Worm (Caenorhabditis elegans) whole organism, L1 larva: ENCODE data around the gene F10C1.3.

Source experiments
- C04F5.9 ChIP-seq: sonication (generic microtip); optimal IDR thresholded peaks from 2 replicates; lab custom pipeline; 2016; ENCODE audit warnings: missing genetic modification characterization, missing compliant biosample characterization
- F16B12.6 ChIP-seq: fragments of 150-350 bp; optimal IDR thresholded peaks from 2 replicates; lab custom pipeline; 2014; ENCODE audit warnings: missing biosample characterization, missing genetic modification characterization
- Y116A8C.19 ChIP-seq: sonication (generic microtip); optimal IDR thresholded peaks from 2 replicates; lab custom pipeline; 2016; ENCODE audit warnings: missing compliant biosample characterization, missing genetic modification characterization, borderline replicate concordance
- aha-1 ChIP-seq: fragments of 150-350 bp; optimal IDR thresholded peaks from 2 replicates; lab custom pipeline; 2014; ENCODE audit warnings: missing biosample characterization, missing genetic modification characterization
- aly-2 ChIP-seq: fragments of 150-350 bp; optimal IDR thresholded peaks from 2 replicates; lab custom pipeline; 2014; ENCODE audit warnings: missing biosample characterization, missing genetic modification characterization
- ceh-63 ChIP-seq: fragments of 200-800 bp; sonication (Bioruptor generic); optimal IDR thresholded peaks from 2 replicates; lab custom pipeline; 2018; ENCODE audit warnings: mild to moderate bottlenecking, missing genetic modification characterization, missing compliant biosample characterization
- ceh-8 ChIP-seq: fragments of 200-800 bp; sonication (Bioruptor generic); optimal IDR thresholded peaks from 2 replicates; lab custom pipeline; 2018; ENCODE audit warnings: mild to moderate bottlenecking, missing genetic modification characterization, moderate library complexity, missing compliant biosample characterization
- ces-1 ChIP-seq: fragments of 150-350 bp; optimal IDR thresholded peaks from 2 replicates; lab custom pipeline; 2014; ENCODE audit warnings: missing biosample characterization, missing genetic modification reagents, missing genetic modification characterization
- dpl-1 ChIP-seq, 3 experiments: fragments of 150-350 bp in 2 of 3; sonication (generic microtip) in 1 of 3; optimal IDR thresholded peaks; 2 replicates each; lab custom pipeline; 2014 to 2017; ENCODE audit warnings: missing biosample characterization in 3 of 3, missing genetic modification characterization in 3 of 3, missing genetic modification reagents in 3 of 3
- egl-27 ChIP-seq, 2 experiments: fragments of 150-350 bp in 1 of 2; sonication (generic microtip); optimal IDR thresholded peaks; 3 replicates each; lab custom pipeline; 2017 to 2018; ENCODE audit warnings: missing biosample characterization in 2 of 2, missing genetic modification characterization in 2 of 2, missing genetic modification reagents in 2 of 2
- elt-3 ChIP-seq, 6 experiments: fragments of 150-350 bp in 1 of 6; sonication (generic microtip); optimal IDR thresholded peaks; 2 replicates each; lab custom pipeline; 2017 to 2018; ENCODE audit warnings: missing biosample characterization in 6 of 6, missing genetic modification characterization in 6 of 6, inconsistent platforms in 1 of 6
- fkh-10 ChIP-seq: sonication (generic microtip); optimal IDR thresholded peaks from 2 replicates; lab custom pipeline; 2017; ENCODE audit warnings: missing biosample characterization, missing genetic modification reagents, missing genetic modification characterization
- fos-1 ChIP-seq: fragments of 150-350 bp; optimal IDR thresholded peaks from 2 replicates; lab custom pipeline; 2014; ENCODE audit warnings: missing biosample characterization, missing genetic modification characterization
- hlh-17 ChIP-seq: fragments of 200-800 bp; sonication (Bioruptor generic); optimal IDR thresholded peaks from 2 replicates; lab custom pipeline; 2018; ENCODE audit warnings: missing genetic modification characterization, mild to moderate bottlenecking, missing compliant biosample characterization, moderate library complexity, borderline replicate concordance
- irx-1 ChIP-seq: sonication (generic microtip); optimal IDR thresholded peaks from 2 replicates; lab custom pipeline; 2016; ENCODE audit warnings: missing genetic modification characterization, missing compliant biosample characterization
- isw-1 ChIP-seq: fragments of 200-800 bp; sonication (Bioruptor generic); IDR thresholded peaks from 2 replicates; pipeline ENCODE4 v1.3.6; 2022; ENCODE audit warnings: missing genetic modification characterization, missing compliant biosample characterization
- jun-1 ChIP-seq: fragments of 150-350 bp; optimal IDR thresholded peaks from 2 replicates; lab custom pipeline; 2014; ENCODE audit warnings: missing biosample characterization, missing genetic modification reagents, missing genetic modification characterization
- lin-13 ChIP-seq: fragments of 150-350 bp; optimal IDR thresholded peaks from 2 replicates; lab custom pipeline; 2014; ENCODE audit warnings: missing biosample characterization, missing genetic modification reagents, missing genetic modification characterization
- lin-14 ChIP-seq: fragments of 200-800 bp; sonication (Bioruptor generic); optimal IDR thresholded peaks from 2 replicates; lab custom pipeline; 2018; ENCODE audit warnings: mild to moderate bottlenecking, missing genetic modification characterization, moderate library complexity, missing compliant biosample characterization
- lin-15B ChIP-seq: fragments of 150-350 bp; sonication (generic microtip); optimal IDR thresholded peaks from 3 replicates; lab custom pipeline; 2014; ENCODE audit warnings: missing biosample characterization, missing genetic modification characterization
- lin-35 ChIP-seq, 2 experiments: fragments of 150-350 bp; optimal IDR thresholded peaks; 2 replicates each; lab custom pipeline; 2014; ENCODE audit warnings: missing biosample characterization in 2 of 2, missing genetic modification characterization in 2 of 2, missing genetic modification reagents in 2 of 2
- lin-39 ChIP-seq: fragments of 150-350 bp; optimal IDR thresholded peaks from 2 replicates; lab custom pipeline; 2014; ENCODE audit warnings: missing biosample characterization, missing genetic modification reagents, missing genetic modification characterization
- lsy-2 ChIP-seq, 2 experiments: fragments of 150-350 bp; optimal IDR thresholded peaks; 2 replicates each; lab custom pipeline; 2014; ENCODE audit warnings: missing biosample characterization in 2 of 2, missing genetic modification characterization in 2 of 2
- mab-9 ChIP-seq: fragments of 200-800 bp; sonication (Bioruptor generic); IDR thresholded peaks from 2 replicates; pipeline ENCODE4 v1.3.6; 2022; ENCODE audit warnings: missing genetic modification reagents, missing genetic modification characterization, missing compliant biosample characterization
- mdl-1 ChIP-seq, 2 experiments: fragments of 150-350 bp; optimal IDR thresholded peaks; 2 replicates each; lab custom pipeline; 2014 to 2017; ENCODE audit warnings: missing biosample characterization in 2 of 2, missing genetic modification characterization in 2 of 2, inconsistent platforms in 1 of 2
- mef-2 ChIP-seq: fragments of 150-350 bp; optimal IDR thresholded peaks from 2 replicates; lab custom pipeline; 2014; ENCODE audit warnings: missing biosample characterization, missing genetic modification characterization
- mep-1 ChIP-seq: fragments of 150-350 bp; optimal IDR thresholded peaks from 2 replicates; lab custom pipeline; 2014; ENCODE audit warnings: missing biosample characterization, missing genetic modification characterization
- nhr-19 ChIP-seq: fragments of 200-800 bp; sonication (Bioruptor generic); conservative IDR thresholded peaks from 2 replicates; pipeline ENCODE4 v1.3.6; 2022; ENCODE audit warnings: missing genetic modification characterization, missing compliant biosample characterization
- nhr-237 ChIP-seq: fragments of 150-350 bp; optimal IDR thresholded peaks from 2 replicates; lab custom pipeline; 2014; ENCODE audit warnings: missing biosample characterization, missing genetic modification characterization
- nhr-28 ChIP-seq: fragments of 150-350 bp; optimal IDR thresholded peaks from 2 replicates; lab custom pipeline; 2014; ENCODE audit warnings: missing biosample characterization, missing genetic modification characterization
- nhr-47 ChIP-seq: sonication (generic microtip); optimal IDR thresholded peaks from 2 replicates; lab custom pipeline; 2016; ENCODE audit warnings: mild to moderate bottlenecking, missing genetic modification characterization, moderate library complexity, missing compliant biosample characterization
- nhr-76 ChIP-seq: sonication (generic microtip); optimal IDR thresholded peaks from 2 replicates; lab custom pipeline; 2017; ENCODE audit warnings: missing biosample characterization, missing genetic modification characterization
- nhr-84 ChIP-seq: sonication (generic microtip); optimal IDR thresholded peaks from 2 replicates; lab custom pipeline; 2017; ENCODE audit warnings: missing biosample characterization, missing genetic modification characterization
- nhr-85 ChIP-seq: sonication (generic microtip); peaks from one replicate; lab custom pipeline; 2016; ENCODE audit warnings: missing genetic modification characterization, inconsistent platforms, missing compliant biosample characterization
- nhr-90 ChIP-seq: sonication (generic microtip); optimal IDR thresholded peaks from 2 replicates; lab custom pipeline; 2016; ENCODE audit warnings: mild to moderate bottlenecking, missing genetic modification characterization, missing compliant biosample characterization; ENCODE audit not compliant: poor library complexity
- pax-3 ChIP-seq: fragments of 200-800 bp; sonication (Bioruptor generic); optimal IDR thresholded peaks from 2 replicates; lab custom pipeline; 2018; ENCODE audit warnings: mild to moderate bottlenecking, missing genetic modification characterization, moderate library complexity, missing compliant biosample characterization
- pqm-1 ChIP-seq: sonication (generic microtip); optimal IDR thresholded peaks from 3 replicates; lab custom pipeline; 2017; ENCODE audit warnings: missing biosample characterization, missing genetic modification characterization
- rnt-1 ChIP-seq: sonication (generic microtip); optimal IDR thresholded peaks from 2 replicates; lab custom pipeline; 2016; ENCODE audit warnings: mild to moderate bottlenecking, missing genetic modification characterization, moderate library complexity, missing compliant biosample characterization
- snpc-4 ChIP-seq: fragments of 150-350 bp; optimal IDR thresholded peaks from 2 replicates; lab custom pipeline; 2014; ENCODE audit warnings: missing biosample characterization, missing genetic modification characterization
- snu-23 ChIP-seq: sonication (generic microtip); optimal IDR thresholded peaks from 2 replicates; lab custom pipeline; 2016; ENCODE audit warnings: missing genetic modification characterization, missing compliant biosample characterization
- sox-4 ChIP-seq: sonication (generic microtip); optimal IDR thresholded peaks from 2 replicates; lab custom pipeline; 2016; ENCODE audit warnings: missing genetic modification characterization, missing compliant biosample characterization
- sptf-1 ChIP-seq: fragments of 150-350 bp; optimal IDR thresholded peaks from 2 replicates; lab custom pipeline; 2014; ENCODE audit warnings: missing biosample characterization, missing genetic modification characterization
- swsn-7 ChIP-seq: sonication (generic microtip); optimal IDR thresholded peaks from 2 replicates; lab custom pipeline; 2016; ENCODE audit warnings: missing genetic modification characterization, missing compliant biosample characterization
- tbx-2 ChIP-seq: sonication (generic microtip); optimal IDR thresholded peaks from 2 replicates; lab custom pipeline; 2016; ENCODE audit warnings: missing genetic modification characterization, missing compliant biosample characterization
- tlp-1 ChIP-seq: fragments of 150-350 bp; optimal IDR thresholded peaks from 2 replicates; lab custom pipeline; 2014; ENCODE audit warnings: missing biosample characterization, missing genetic modification characterization
- unc-130 ChIP-seq: fragments of 150-350 bp; optimal IDR thresholded peaks from 2 replicates; lab custom pipeline; 2017; ENCODE audit warnings: missing biosample characterization, missing genetic modification characterization, inconsistent platforms
- unc-62 ChIP-seq: fragments of 150-350 bp; optimal IDR thresholded peaks from 2 replicates; lab custom pipeline; 2014; ENCODE audit warnings: missing biosample characterization, missing genetic modification reagents, missing genetic modification characterization
- vab-15 ChIP-seq: sonication (generic microtip); optimal IDR thresholded peaks from 2 replicates; lab custom pipeline; 2017; ENCODE audit warnings: missing genotype, mild to moderate bottlenecking, missing genetic modification characterization, missing compliant biosample characterization
- xbp-1 ChIP-seq: sonication (generic microtip); optimal IDR thresholded peaks from 2 replicates; lab custom pipeline; 2016; ENCODE audit warnings: missing genetic modification characterization, missing compliant biosample characterization
- zag-1 ChIP-seq: fragments of 150-350 bp; optimal IDR thresholded peaks from 2 replicates; lab custom pipeline; 2014; ENCODE audit warnings: missing biosample characterization, missing genetic modification characterization
- zip-4 ChIP-seq: fragments of 200-800 bp; sonication (Bioruptor generic); optimal IDR thresholded peaks from 2 replicates; lab custom pipeline; 2018; ENCODE audit warnings: mild to moderate bottlenecking, missing genetic modification characterization, moderate library complexity, missing compliant biosample characterization
- ztf-11 ChIP-seq, 2 experiments: sonication (generic microtip); optimal IDR thresholded peaks; 2 replicates each; lab custom pipeline; 2016 to 2017; ENCODE audit warnings: missing genetic modification characterization in 2 of 2, missing biosample characterization in 1 of 2, missing compliant biosample characterization in 1 of 2
- ztf-4 ChIP-seq: fragments of 150-350 bp; optimal IDR thresholded peaks from 2 replicates; lab custom pipeline; 2014; ENCODE audit warnings: missing biosample characterization, missing genetic modification characterization

The F10C1.3 gene

DNA sequence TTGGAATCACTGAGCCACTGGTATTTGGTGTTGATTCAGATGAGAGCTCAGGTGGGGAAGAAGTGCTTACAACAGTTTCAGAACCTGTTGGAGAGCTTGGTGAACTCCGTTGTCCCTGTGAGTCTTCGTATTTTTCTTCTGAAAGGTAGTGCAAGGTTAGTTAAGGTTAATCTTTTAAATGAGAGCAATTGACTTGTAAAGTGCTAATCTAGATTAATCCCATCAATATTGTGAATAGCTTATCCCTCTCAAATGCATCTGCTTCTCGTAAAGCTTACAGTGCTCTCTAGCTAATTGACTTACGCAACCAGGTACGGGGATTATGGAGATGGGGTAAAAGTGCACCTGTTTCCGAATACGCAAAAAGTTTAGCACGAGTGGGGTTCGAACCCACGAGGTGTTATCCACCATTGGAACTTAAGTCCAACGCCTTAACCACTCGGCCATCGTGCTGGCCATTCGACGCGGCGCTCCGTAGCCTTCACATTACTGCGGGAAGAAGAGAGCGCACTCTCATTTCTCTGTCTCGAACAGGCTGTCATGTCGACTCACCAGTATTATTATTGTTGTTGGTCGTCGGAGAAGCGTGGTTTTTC lies 15.1 kb upstream of the F10C1.3 start (continued):
- TF ChIP-seq dpl-1 (GFP tag; optimal IDR thresholded peaks at IDR 0.05; lab: Kevin White, UChicago) (peak in 2 of 3 experiments; percentile 10 to 18), swsn-7 (tag; lab: Kevin White, UChicago) (peak; percentile 51), irx-1 (tag; lab: Kevin White, UChicago) (no peak), lin-39 (no peak), sptf-1 (no peak), nhr-19 (peak; percentile 59), lin-15B (tag; lab: Kevin White, UChicago) (no peak), ces-1 (GFP tag; lab: Kevin White, UChicago) (no peak), ztf-11 (tag; optimal IDR thresholded peaks at IDR 0.05; lab: Kevin White, UChicago) (no peak), nhr-76 (no peak), pqm-1 (tag; lab: Kevin White, UChicago) (no peak), lin-14 (GFP tag; lab: Kevin White, UChicago) (peak; percentile 42), nhr-237 (tag; lab: Kevin White, UChicago) (no peak), hlh-17 (GFP tag; lab: Kevin White, UChicago) (no peak), mep-1 (tag; lab: Kevin White, UChicago) (peak; percentile 9), ztf-4 (tag; lab: Kevin White, UChicago) (no peak), unc-130 (tag; lab: Kevin White, UChicago) (peak; percentile 38), nhr-47 (tag; lab: Kevin White, UChicago) (peak; percentile 63), nhr-85 (tag; lab: Kevin White, UChicago) (peak; percentile 57), nhr-84 (tag; lab: Kevin White, UChicago) (no peak), lsy-2 (tag; optimal IDR thresholded peaks at IDR 0.05; lab: Kevin White, UChicago) (peak; percentile 19 to 53), snpc-4 (tag; lab: Kevin White, UChicago) (peak; percentile 23), ceh-8 (GFP tag; lab: Kevin White, UChicago) (peak; percentile 11), ceh-63 (GFP tag; lab: Kevin White, UChicago) (no peak), unc-62 (GFP tag; lab: Kevin White, UChicago) (no peak), mef-2 (tag; lab: Kevin White, UChicago) (no peak), isw-1 (GFP tag; lab: Robert Waterston, UW) (0 out of 2 replicates have a peak, but pooled peaks have one; percentile 3), nhr-90 (tag; lab: Kevin White, UChicago) (peak; percentile 50), lin-13 (GFP tag; lab: Kevin White, UChicago) (peak; percentile 28), zip-4 (no peak), Y116A8C.19 (tag; lab: Kevin White, UChicago) (no peak), snu-23 (peak; percentile 73), rnt-1 (tag; lab: Kevin White, UChicago) (peak; percentile 67), lin-35 (GFP tag; optimal IDR thresholded peaks at IDR 0.05; lab: Kevin White, UChicago) (peak; percentile 56 to 62), mab-9 (no peak), xbp-1 (tag; lab: Kevin White, UChicago) (peak; percentile 17), aly-2 (tag; lab: Kevin White, UChicago) (no peak), fos-1 (tag; lab: Kevin White, UChicago) (no peak), nhr-28 (tag; lab: Kevin White, UChicago) (no peak), tbx-2 (tag; lab: Kevin White, UChicago) (no peak), jun-1 (tag; lab: Kevin White, UChicago) (no peak), fkh-10 (GFP tag; lab: Kevin White, UChicago) (no peak), vab-15 (no peak), mdl-1 (tag; optimal IDR thresholded peaks at IDR 0.05; lab: Kevin White, UChicago) (peak in 1 of 2 experiments; percentile 50), F16B12.6 (tag; lab: Kevin White, UChicago) (peak; percentile 42), elt-3 (tag; optimal IDR thresholded peaks at IDR 0.05; lab: Kevin White, UChicago) (peak in 1 of 6 experiments; percentile 13), egl-27 (tag; optimal IDR thresholded peaks at IDR 0.05; lab: Kevin White, UChicago) (no peak), C04F5.9 (tag; lab: Kevin White, UChicago) (no peak), sox-4 (tag; lab: Kevin White, UChicago) (no peak), pax-3 (tag; lab: Kevin White, UChicago) (no peak), zag-1 (tag; lab: Kevin White, UChicago) (no peak), aha-1 (no peak), tlp-1 (tag; lab: Kevin White, UChicago) (no peak)
